Fruit fly (Drosophila melanogaster) whole organism: ENCODE measurements around the gene Acbp4.

Experiments
- CG8478 ChIP-seq: fragments of >200 bp; optimal IDR thresholded peaks from 2 replicates; lab custom pipeline; 2018; ENCODE audit warnings: inconsistent platforms
- Dll ChIP-seq: fragments of >200 bp; optimal IDR thresholded peaks from 2 replicates; lab custom pipeline; 2017
- EcR ChIP-seq, 2 experiments: fragments of >200 bp; optimal IDR thresholded peaks; 2 replicates each; lab custom pipeline; 2017; ENCODE audit warnings: missing biosample characterization in 2 of 2, missing genetic modification characterization in 2 of 2, missing genetic modification reagents in 2 of 2
- pan ChIP-seq: fragments of >200 bp; optimal IDR thresholded peaks from 2 replicates; lab custom pipeline; 2017
- psq ChIP-seq: fragments of >200 bp; optimal IDR thresholded peaks from 2 replicates; lab custom pipeline; 2017
- usp ChIP-seq: fragments of >200 bp; optimal IDR thresholded peaks from 2 replicates; lab custom pipeline; 2017; ENCODE audit warnings: missing biosample characterization, missing genetic modification characterization, mixed read lengths

- TF ChIP-seq Dll (lab: Kevin White, UChicago) (no peak), pan (lab: Kevin White, UChicago) (no peak), usp (no peak), psq (lab: Kevin White, UChicago) (no peak), CG8478 (no peak), EcR (GFP tag; optimal IDR thresholded peaks at IDR 0.05; lab: Kevin White, UChicago) (no peak)
Measured at dm6 chr3L:7128214-7129008, at the start of gene Acbp4, which contains the start of gene Acbp6.
